Worm (Caenorhabditis elegans) whole organism, L4 larva: ENCODE measurements around the gene acl-13.

ENCODE experiments used
- Y75B8A.6 ChIP-seq: fragments of 200-800 bp; sonication (Bioruptor generic); IDR thresholded peaks from 2 replicates; pipeline ENCODE4 v1.3.6; 2022; ENCODE audit warnings: missing genetic modification reagents, missing genetic modification characterization, missing compliant biosample characterization
- ama-1 ChIP-seq: fragments of 150-350 bp; optimal IDR thresholded peaks from 2 replicates; lab custom pipeline; 2014; ENCODE audit warnings: inconsistent platforms, mixed read lengths
- gei-8 ChIP-seq: fragments of 200-800 bp; sonication (Bioruptor generic); optimal IDR thresholded peaks from 2 replicates; lab custom pipeline; 2018; ENCODE audit warnings: mild to moderate bottlenecking, missing genetic modification characterization, missing compliant biosample characterization
- jun-1 ChIP-seq: fragments of 150-350 bp; optimal IDR thresholded peaks from 2 replicates; lab custom pipeline; 2014; ENCODE audit warnings: missing biosample characterization, missing genetic modification reagents, missing genetic modification characterization
- nhr-76 ChIP-seq: fragments of 150-350 bp; optimal IDR thresholded peaks from 2 replicates; lab custom pipeline; 2014; ENCODE audit warnings: missing biosample characterization, missing genetic modification characterization
- nhr-77 ChIP-seq: fragments of 150-350 bp; optimal IDR thresholded peaks from 2 replicates; lab custom pipeline; 2014; ENCODE audit warnings: missing biosample characterization, missing genetic modification characterization
- zfp-3 ChIP-seq: fragments of 200-800 bp; sonication (Bioruptor generic); conservative IDR thresholded peaks from 2 replicates; pipeline ENCODE4 v1.3.6; 2022; ENCODE audit warnings: missing genetic modification reagents, missing genetic modification characterization, missing compliant biosample characterization

DNA sequence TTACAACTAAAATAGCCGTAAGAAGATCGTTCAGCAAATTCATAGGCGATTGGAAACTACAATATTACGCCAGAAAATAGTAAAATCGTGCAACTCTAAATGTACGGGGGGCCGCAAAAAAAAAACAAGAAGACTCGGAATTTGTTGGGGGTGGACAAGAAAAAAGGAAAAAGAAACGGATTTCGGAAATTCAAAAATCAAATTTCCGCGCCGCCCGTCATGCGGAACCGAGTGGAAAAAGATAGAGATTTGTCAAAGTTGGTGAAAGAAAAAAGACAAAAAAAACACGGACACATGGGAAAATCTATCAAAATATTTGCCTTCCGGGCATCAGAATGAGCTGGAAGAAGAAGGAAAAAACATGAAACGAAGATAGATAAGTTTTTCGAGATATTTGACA is 9.0 kb downstream of the acl-13 start:
- no peak for TF ChIP-seq jun-1 (tag; lab: Kevin White, UChicago)
- TF ChIP-seq zfp-3 (GFP tag; lab: Robert Waterston, UW) = no peak
- TF ChIP-seq gei-8 (GFP tag; lab: Kevin White, UChicago) = no peak
- no peak for TF ChIP-seq ama-1
- no peak for TF ChIP-seq Y75B8A.6 (GFP tag; lab: Robert Waterston, UW)
- TF ChIP-seq nhr-77 (tag; lab: Kevin White, UChicago) = no peak
- TF ChIP-seq nhr-76 (tag; lab: Kevin White, UChicago) = no peak
